Worm (Caenorhabditis elegans): ENCODE results near the gene emb-5.

DNA sequence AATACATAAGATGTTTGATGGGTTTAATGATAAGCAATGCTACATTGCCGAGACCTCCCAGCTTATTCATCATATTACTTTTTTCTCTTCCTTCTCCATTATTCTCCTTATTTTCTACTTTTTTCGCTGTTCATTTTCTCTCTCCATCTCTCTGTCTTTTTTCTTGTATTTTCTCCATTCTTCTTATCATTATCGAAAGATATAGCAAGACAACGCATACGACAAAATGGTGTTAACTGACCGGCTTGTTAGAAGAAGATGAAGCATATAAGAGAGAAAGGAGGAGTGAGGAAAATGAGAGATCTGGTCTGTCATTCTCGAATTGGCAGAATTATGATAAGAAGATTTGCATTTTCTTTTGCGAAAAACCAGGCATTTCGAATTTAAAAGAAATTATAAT, 46.4 kb upstream of the emb-5 start:
- TF ChIP-seq ZK546.5 (tag; optimal IDR thresholded peaks at IDR 0.05) (no peak), lin-39 (tag; optimal IDR thresholded peaks at IDR 0.05) (no peak), mdl-1 (tag; optimal IDR thresholded peaks at IDR 0.05) (no peak), snpc-1.2 (GFP tag; IDR thresholded peaks at IDR 0.05) (no peak), unc-130 (GFP tag; optimal IDR thresholded peaks at IDR 0.05) (no peak), lir-3 (tag; optimal IDR thresholded peaks at IDR 0.05) (no peak), ceh-32 (tag; optimal IDR thresholded peaks at IDR 0.05; ENCODE audit: poor library complexity) (no peak), hlh-11 (tag; optimal IDR thresholded peaks at IDR 0.05) (no peak), nhr-41 (GFP tag; IDR thresholded peaks at IDR 0.05) (no peak), nhr-237 (tag; optimal IDR thresholded peaks at IDR 0.05) (no peak), ama-1 (optimal IDR thresholded peaks at IDR 0.05) (no peak)

All from whole organism, L4 larva.